Fruit fly (Drosophila melanogaster) whole organism, embryonic: Measurements from ENCODE around the gene sphe.

ENCODE experiments used
- CG10543 ChIP-seq: fragments of 200-800 bp; sonication (Bioruptor generic); optimal IDR thresholded peaks from 3 replicates; lab custom pipeline; 2017; ENCODE audit warnings: missing biosample characterization, mild to moderate bottlenecking, missing genetic modification characterization, moderate library complexity
- CG4424 ChIP-seq: fragments of 200-800 bp; sonication (Bioruptor generic); optimal IDR thresholded peaks from 3 replicates; lab custom pipeline; 2016; ENCODE audit warnings: missing biosample characterization, missing genetic modification characterization
- Doc3 ChIP-seq: fragments of 200-800 bp; sonication (Bioruptor generic); IDR thresholded peaks from 3 replicates; pipeline ENCODE4 v1.3.6; 2022; ENCODE audit warnings: missing biosample characterization, missing genetic modification characterization; ENCODE audit not compliant: partially characterized antibody
- MTF-1 ChIP-seq: fragments of 200-800 bp; sonication (Bioruptor generic); optimal IDR thresholded peaks from 2 replicates; lab custom pipeline; 2018; ENCODE audit warnings: missing biosample characterization, mild to moderate bottlenecking, missing genetic modification characterization, borderline replicate concordance
- Neu2 ChIP-seq: fragments of 200-800 bp; sonication (Bioruptor generic); optimal IDR thresholded peaks from 3 replicates; lab custom pipeline; 2016; ENCODE audit warnings: missing biosample characterization, missing genetic modification characterization, borderline replicate concordance
- corto ChIP-seq: fragments of 200-800 bp; sonication (Bioruptor generic); optimal IDR thresholded peaks from 2 replicates; lab custom pipeline; 2016; ENCODE audit warnings: missing biosample characterization, mild to moderate bottlenecking, missing genetic modification characterization, moderate library complexity
- nom ChIP-seq: fragments of 200-800 bp; sonication (Bioruptor generic); optimal IDR thresholded peaks from 2 replicates; lab custom pipeline; 2017; ENCODE audit warnings: missing biosample characterization, missing genetic modification characterization, mild to moderate bottlenecking, moderate library complexity, missing genetic modification reagents
- zf30C ChIP-seq: fragments of 200-800 bp; sonication (Bioruptor generic); optimal IDR thresholded peaks from 3 replicates; lab custom pipeline; 2018; ENCODE audit warnings: missing biosample characterization, mild to moderate bottlenecking, missing genetic modification characterization

DNA sequence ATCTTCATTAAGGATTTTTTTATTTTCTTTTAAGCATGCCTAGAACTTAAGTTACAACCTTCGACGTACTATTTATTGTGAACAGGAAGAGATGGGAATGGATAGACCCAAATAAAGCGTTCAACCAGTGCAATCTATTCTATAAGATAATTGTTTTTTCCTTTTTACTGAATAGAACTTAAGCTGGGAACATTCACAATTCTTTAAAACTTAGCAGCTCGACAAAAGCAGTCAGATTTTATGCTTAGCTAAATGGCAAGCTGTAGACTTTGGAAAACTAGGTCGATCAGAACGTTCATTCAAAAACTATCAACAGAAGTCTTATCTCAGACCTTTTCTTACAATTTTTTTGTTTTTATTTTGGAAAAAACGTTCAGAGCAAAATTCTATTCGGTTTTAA is 9.2 kb upstream of the sphe start, which contains the start of gene CG13008:
- TF ChIP-seq CG4424 (GFP tag; lab: Kevin White, UChicago) (no peak), zf30C (GFP tag; lab: Kevin White, UChicago) (no peak), Doc3 (GFP tag; lab: Robert Waterston, UW) (no peak), CG10543 (GFP tag; lab: Kevin White, UChicago) (no peak), MTF-1 (GFP tag; lab: Kevin White, UChicago) (no peak), Neu2 (GFP tag; lab: Kevin White, UChicago) (no peak), corto (no peak), nom (GFP tag; lab: Kevin White, UChicago) (no peak)
